Fruit fly (Drosophila melanogaster): ENCODE results near the gene CG31698.

The CG31698 gene

dm6 chr2L:3158260-3159072 lies 15.2 kb downstream of the CG31698 start (continued):
- TF ChIP-seq CG11902 (GFP tag; optimal IDR thresholded peaks at IDR 0.05) (no peak), CG11294 (GFP tag; IDR thresholded peaks at IDR 0.05) (peak; percentile 13; the same call in 1 of the 2 replicates), esn (GFP tag; optimal IDR thresholded peaks at IDR 0.05) (peak; percentile 42), Hr39 (GFP tag; optimal IDR thresholded peaks at IDR 0.05) (no peak), acj6 (GFP tag; optimal IDR thresholded peaks at IDR 0.05) (peak; percentile 36), CG10669 (GFP tag; optimal IDR thresholded peaks at IDR 0.05) (no peak), CG31627 (GFP tag; optimal IDR thresholded peaks at IDR 0.05) (peak; percentile 17), Eip78C (GFP tag) (peak; percentile 79), dac (GFP tag; optimal IDR thresholded peaks at IDR 0.05) (no peak), Sox102F (GFP tag; optimal IDR thresholded peaks at IDR 0.05) (no peak)

dm6 chr2L:3155804-3156203 lies 17.8 kb downstream of the CG31698 start:
- TF ChIP-seq CG8119 (GFP tag; IDR thresholded peaks at IDR 0.05) (no peak), net (GFP tag; optimal IDR thresholded peaks at IDR 0.05) (no peak), Eip75B (GFP tag; optimal IDR thresholded peaks at IDR 0.05) (no peak), Hr38 (GFP tag; optimal IDR thresholded peaks at IDR 0.05) (no peak), CG16779 (tag; optimal IDR thresholded peaks at IDR 0.05) (no peak), CG8319 (GFP tag; optimal IDR thresholded peaks at IDR 0.05) (no peak), CG3919 (GFP tag; optimal IDR thresholded peaks at IDR 0.05) (no peak), CG6276 (GFP tag; optimal IDR thresholded peaks at IDR 0.05) (no peak), CG34406 (GFP tag; optimal IDR thresholded peaks at IDR 0.05) (no peak), fd85E (GFP tag; optimal IDR thresholded peaks at IDR 0.05) (no peak), Gug (GFP tag; IDR thresholded peaks at IDR 0.05) (no peak), fkh (GFP tag; optimal IDR thresholded peaks at IDR 0.05) (no peak), lz (GFP tag; optimal IDR thresholded peaks at IDR 0.05) (no peak), Eip93F (GFP tag; optimal IDR thresholded peaks at IDR 0.05) (no peak), Ets21C (GFP tag; optimal IDR thresholded peaks at IDR 0.05) (no peak), esn (GFP tag; optimal IDR thresholded peaks at IDR 0.05) (no peak), CG3032 (tag; optimal IDR thresholded peaks at IDR 0.05) (no peak)

dm6 chr2L:3154749-3155148 lies 18.9 kb downstream of the CG31698 start:
- TF ChIP-seq CG11294 (GFP tag; IDR thresholded peaks at IDR 0.05) (no peak), eg (GFP tag; IDR thresholded peaks at IDR 0.05) (0 out of 3 replicates have a peak, but pooled peaks have one; percentile 33), CG10669 (GFP tag; optimal IDR thresholded peaks at IDR 0.05) (peak; percentile 31), Hr39 (GFP tag; optimal IDR thresholded peaks at IDR 0.05) (no peak), cyc (GFP tag; optimal IDR thresholded peaks at IDR 0.05) (no peak), CG31627 (GFP tag; optimal IDR thresholded peaks at IDR 0.05) (peak; percentile 20), CG34406 (GFP tag; optimal IDR thresholded peaks at IDR 0.05) (no peak), dac (GFP tag; optimal IDR thresholded peaks at IDR 0.05) (no peak), Eip75B (GFP tag; optimal IDR thresholded peaks at IDR 0.05) (peak; percentile 25), Ets21C (GFP tag; optimal IDR thresholded peaks at IDR 0.05) (no peak), Sox15 (GFP tag; optimal IDR thresholded peaks at IDR 0.05) (no peak), CG1621 (tag; optimal IDR thresholded peaks at IDR 0.05) (peak; percentile 36), net (GFP tag; optimal IDR thresholded peaks at IDR 0.05) (no peak), CG15336 (GFP tag; IDR thresholded peaks at IDR 0.05) (peak; percentile 39), Eip93F (GFP tag; optimal IDR thresholded peaks at IDR 0.05) (no peak), CG3919 (GFP tag; optimal IDR thresholded peaks at IDR 0.05) (peak; percentile 33), CG4318 (GFP tag; optimal IDR thresholded peaks at IDR 0.05) (no peak), CG6792 (GFP tag; optimal IDR thresholded peaks at IDR 0.05) (peak; percentile 9), Gug (GFP tag; IDR thresholded peaks at IDR 0.05) (no peak), CG11902 (GFP tag; optimal IDR thresholded peaks at IDR 0.05) (no peak), CG9139 (GFP tag; optimal IDR thresholded peaks at IDR 0.05) (peak; percentile 3), CG8632 (GFP tag; optimal IDR thresholded peaks at IDR 0.05) (no peak), CG8119 (GFP tag; IDR thresholded peaks at IDR 0.05) (peak; percentile 54; the same call in 2 of the 3 replicates), Smox (GFP tag; optimal IDR thresholded peaks at IDR 0.05) (no peak), Blimp-1 (GFP tag; optimal IDR thresholded peaks at IDR 0.05) (no peak), salr (GFP tag; optimal IDR thresholded peaks at IDR 0.05) (peak in 1 of 2 experiments; percentile 45), pdm3 (GFP tag; optimal IDR thresholded peaks at IDR 0.05) (peak; percentile 48), CG16779 (tag; optimal IDR thresholded peaks at IDR 0.05) (no peak), Lpt (GFP tag; optimal IDR thresholded peaks at IDR 0.05) (no peak), fkh (GFP tag; optimal IDR thresholded peaks at IDR 0.05) (no peak), CG6276 (GFP tag; optimal IDR thresholded peaks at IDR 0.05) (peak; percentile 3), Sox14 (GFP tag; optimal IDR thresholded peaks at IDR 0.05) (peak; percentile 27), lz (GFP tag; optimal IDR thresholded peaks at IDR 0.05) (no peak), ss (GFP tag; optimal IDR thresholded peaks at IDR 0.05) (peak; percentile 6 to 53), CG8319 (GFP tag; optimal IDR thresholded peaks at IDR 0.05) (no peak), CG11762 (GFP tag; optimal IDR thresholded peaks at IDR 0.05; ENCODE audit: insufficient read depth) (no peak), Met (GFP tag; optimal IDR thresholded peaks at IDR 0.05) (no peak), Hr38 (GFP tag; optimal IDR thresholded peaks at IDR 0.05) (no peak)

Measured in whole organism, prepupa.